Worm (Caenorhabditis elegans) whole organism, young adult: ENCODE measurements around the gene imb-2.
A peak's percentile ranks its signal among the peaks of the same experiment; 100 is the strongest.

Experiments used
- B0019.2 ChIP-seq: fragments of 200-800 bp; sonication (Bioruptor generic); conservative IDR thresholded peaks from 2 replicates; pipeline ENCODE4 v1.3.6; 2022; ENCODE audit warnings: missing genetic modification reagents, missing genetic modification characterization, missing compliant biosample characterization
- B0035.1 ChIP-seq: sonication (generic microtip); optimal IDR thresholded peaks from 2 replicates; lab custom pipeline; 2016; ENCODE audit warnings: missing genetic modification characterization, mild to moderate bottlenecking, missing compliant biosample characterization, missing genotype, missing genetic modification reagents
- C06A6.2 ChIP-seq: fragments of 200-800 bp; sonication (Bioruptor generic); conservative IDR thresholded peaks from 2 replicates; pipeline ENCODE4 v1.3.6; 2022; ENCODE audit warnings: missing genetic modification characterization, missing compliant biosample characterization
- C17E4.6 ChIP-seq: fragments of 200-800 bp; sonication (Bioruptor generic); IDR thresholded peaks from 2 replicates; pipeline ENCODE4 v1.3.6; 2022; ENCODE audit warnings: missing genetic modification reagents, missing genetic modification characterization, missing compliant biosample characterization
- D2030.7 ChIP-seq: fragments of 200-800 bp; sonication (Bioruptor generic); IDR thresholded peaks from 2 replicates; pipeline ENCODE4 v1.3.6; 2022; ENCODE audit warnings: missing genetic modification reagents, missing genetic modification characterization, missing compliant biosample characterization
- F55B11.4 ChIP-seq: sonication (generic microtip); optimal IDR thresholded peaks from 2 replicates; lab custom pipeline; 2016; ENCODE audit warnings: missing compliant biosample characterization, missing genetic modification characterization, borderline replicate concordance; ENCODE audit not compliant: insufficient read depth
- Y79H2A.3 ChIP-seq: fragments of 200-800 bp; sonication (Bioruptor generic); conservative IDR thresholded peaks from 2 replicates; pipeline ENCODE4 v1.3.6; 2022; ENCODE audit warnings: missing genetic modification reagents, missing genetic modification characterization, missing compliant biosample characterization
- ZK185.1 ChIP-seq: sonication (generic microtip); optimal IDR thresholded peaks from 2 replicates; lab custom pipeline; 2016; ENCODE audit warnings: mild to moderate bottlenecking, missing genetic modification characterization, missing compliant biosample characterization; ENCODE audit not compliant: poor library complexity, severe bottlenecking
- ama-1 ChIP-seq, 3 experiments: fragments of 150-350 bp in 1 of 3; sonication (generic microtip) in 2 of 3; optimal IDR thresholded peaks; 2 replicates each; lab custom pipeline; 2014 to 2018; ENCODE audit warnings: missing biosample characterization in 2 of 3, missing genetic modification characterization in 2 of 3, missing genetic modification reagents in 2 of 3
- aptf-2 ChIP-seq: fragments of 200-800 bp; sonication (Bioruptor generic); conservative IDR thresholded peaks from 2 replicates; pipeline ENCODE4 v1.3.6; 2022; ENCODE audit warnings: missing genetic modification reagents, missing genetic modification characterization, missing compliant biosample characterization
- aptf-3 ChIP-seq: fragments of 200-800 bp; sonication (Bioruptor generic); IDR thresholded peaks from 2 replicates; pipeline ENCODE4 v1.3.6; 2022; ENCODE audit warnings: missing genetic modification characterization, missing compliant biosample characterization
- athp-1 ChIP-seq: sonication (generic microtip); optimal IDR thresholded peaks from 2 replicates; lab custom pipeline; 2017; ENCODE audit warnings: mild to moderate bottlenecking, missing genetic modification characterization, missing compliant biosample characterization
- attf-6 ChIP-seq: fragments of 200-800 bp; sonication (Bioruptor generic); IDR thresholded peaks from 2 replicates; pipeline ENCODE4 v1.3.6; 2022; ENCODE audit warnings: missing genetic modification reagents, missing genetic modification characterization, missing compliant biosample characterization
- bed-1 ChIP-seq: fragments of 200-800 bp; sonication (Bioruptor generic); IDR thresholded peaks from 2 replicates; pipeline ENCODE4 v1.3.6; 2022; ENCODE audit warnings: missing genetic modification reagents, missing genetic modification characterization, missing compliant biosample characterization
- ceh-40 ChIP-seq: fragments of 200-800 bp; sonication (Bioruptor generic); IDR thresholded peaks from 2 replicates; pipeline ENCODE4 v1.3.6; 2022; ENCODE audit warnings: missing genetic modification characterization, missing compliant biosample characterization
- ceh-79 ChIP-seq: sonication (generic microtip); optimal IDR thresholded peaks from 2 replicates; lab custom pipeline; 2017; ENCODE audit warnings: mild to moderate bottlenecking, missing genetic modification characterization, missing compliant biosample characterization
- ceh-91 ChIP-seq: fragments of 200-800 bp; sonication (Bioruptor generic); IDR thresholded peaks from 2 replicates; pipeline ENCODE4 v1.3.6; 2022; ENCODE audit warnings: missing genetic modification reagents, missing genetic modification characterization, missing compliant biosample characterization
- dpff-1 ChIP-seq: sonication (generic microtip); optimal IDR thresholded peaks from 2 replicates; lab custom pipeline; 2017; ENCODE audit warnings: mild to moderate bottlenecking, missing genetic modification characterization, missing compliant biosample characterization
- egl-44 ChIP-seq: fragments of 200-800 bp; sonication (Bioruptor generic); IDR thresholded peaks from 2 replicates; pipeline ENCODE4 v1.3.6; 2022; ENCODE audit warnings: missing genetic modification reagents, missing genetic modification characterization, missing compliant biosample characterization
- ekl-4 ChIP-seq: fragments of 200-800 bp; sonication (Bioruptor generic); IDR thresholded peaks from 2 replicates; pipeline ENCODE4 v1.3.6; 2022; ENCODE audit warnings: missing genetic modification reagents, missing genetic modification characterization, missing compliant biosample characterization
- him-1 ChIP-seq: sonication (generic microtip); optimal IDR thresholded peaks from 2 replicates; lab custom pipeline; 2016; ENCODE audit warnings: missing genotype, missing genetic modification reagents, missing genetic modification characterization, missing compliant biosample characterization
- hlh-12 ChIP-seq: sonication (generic microtip); optimal IDR thresholded peaks from 2 replicates; lab custom pipeline; 2016; ENCODE audit warnings: missing genetic modification characterization, missing compliant biosample characterization
- hsf-1 ChIP-seq: fragments of 200-800 bp; sonication (Bioruptor generic); IDR thresholded peaks from 2 replicates; pipeline ENCODE4 v1.3.6; 2022; ENCODE audit warnings: missing genetic modification reagents, missing genetic modification characterization, missing compliant biosample characterization
- lin-26 ChIP-seq: fragments of 200-800 bp; sonication (Bioruptor generic); IDR thresholded peaks from 2 replicates; pipeline ENCODE4 v1.3.6; 2022; ENCODE audit warnings: missing genetic modification reagents, missing genetic modification characterization, missing compliant biosample characterization
- lir-1 ChIP-seq: fragments of 200-800 bp; sonication (Bioruptor generic); conservative IDR thresholded peaks from 2 replicates; pipeline ENCODE4 v1.3.6; 2022; ENCODE audit warnings: missing genetic modification reagents, missing genetic modification characterization, missing compliant biosample characterization
- lsy-27 ChIP-seq: sonication (generic microtip); optimal IDR thresholded peaks from 2 replicates; lab custom pipeline; 2017; ENCODE audit warnings: missing genetic modification characterization, mild to moderate bottlenecking, missing compliant biosample characterization, antibody characterized with exemption, missing genotype, borderline replicate concordance; ENCODE audit not compliant: insufficient read depth
- madf-3 ChIP-seq: fragments of 200-800 bp; sonication (Bioruptor generic); IDR thresholded peaks from 2 replicates; pipeline ENCODE4 v1.3.6; 2022; ENCODE audit warnings: missing genetic modification reagents, missing genetic modification characterization, missing compliant biosample characterization
- mel-28 ChIP-seq: sonication (generic microtip); optimal IDR thresholded peaks from 2 replicates; lab custom pipeline; 2016; ENCODE audit warnings: borderline replicate concordance, mild to moderate bottlenecking, missing genetic modification characterization, missing compliant biosample characterization
- mxl-1 ChIP-seq: sonication (generic microtip); optimal IDR thresholded peaks from 2 replicates; lab custom pipeline; 2016; ENCODE audit warnings: missing genetic modification characterization, missing compliant biosample characterization
- nhr-120 ChIP-seq: fragments of 200-800 bp; sonication (Bioruptor generic); IDR thresholded peaks from 2 replicates; pipeline ENCODE4 v1.3.6; 2022; ENCODE audit warnings: missing genetic modification characterization, missing compliant biosample characterization
- nhr-179 ChIP-seq: sonication (generic microtip); optimal IDR thresholded peaks from 2 replicates; lab custom pipeline; 2016; ENCODE audit warnings: mild to moderate bottlenecking, missing genetic modification characterization, missing compliant biosample characterization
- nhr-80 ChIP-seq: sonication (generic microtip); optimal IDR thresholded peaks from 2 replicates; lab custom pipeline; 2016; ENCODE audit warnings: missing genetic modification characterization, missing compliant biosample characterization
- pbrm-1 ChIP-seq: fragments of 200-800 bp; sonication (Bioruptor generic); IDR thresholded peaks from 2 replicates; pipeline ENCODE4 v1.3.6; 2022; ENCODE audit warnings: missing genetic modification reagents, missing genetic modification characterization, missing compliant biosample characterization
- pha-4 ChIP-seq: fragments of 150-350 bp; sonication (generic microtip); optimal IDR thresholded peaks from 2 replicates; lab custom pipeline; 2014; ENCODE audit warnings: missing biosample characterization, missing genetic modification reagents, missing genetic modification characterization
- repo-1 ChIP-seq: sonication (generic microtip); optimal IDR thresholded peaks from 2 replicates; lab custom pipeline; 2017; ENCODE audit warnings: mild to moderate bottlenecking, missing genetic modification characterization, missing compliant biosample characterization
- snpc-1.3 ChIP-seq: sonication (generic microtip); optimal IDR thresholded peaks from 2 replicates; lab custom pipeline; 2017; ENCODE audit warnings: missing genetic modification characterization, mild to moderate bottlenecking, missing compliant biosample characterization, antibody characterized with exemption, moderate library complexity, missing genotype, missing genetic modification reagents; ENCODE audit not compliant: insufficient read depth
- snpc-4 ChIP-seq, 5 experiments: fragments of 150-350 bp in 1 of 5; sonication (generic microtip) in 4 of 5; optimal IDR thresholded peaks; 2 replicates each; lab custom pipeline; 2014 to 2018; ENCODE audit warnings: missing genetic modification characterization in 5 of 5, missing biosample characterization in 3 of 5, antibody characterized with exemption in 2 of 5, mild to moderate bottlenecking in 2 of 5, missing compliant biosample characterization in 2 of 5, missing genotype in 2 of 5, moderate library complexity in 2 of 5, missing genetic modification reagents in 1 of 5
- tbx-9 ChIP-seq: sonication (generic microtip); optimal IDR thresholded peaks from 2 replicates; lab custom pipeline; 2016; ENCODE audit warnings: borderline replicate concordance, missing genetic modification characterization, inconsistent platforms, missing compliant biosample characterization
- unc-62 ChIP-seq: fragments of 150-350 bp; optimal IDR thresholded peaks from 2 replicates; lab custom pipeline; 2014; ENCODE audit warnings: missing biosample characterization, missing genetic modification reagents, missing genetic modification characterization
- zfh-2 ChIP-seq: fragments of 200-800 bp; sonication (Bioruptor generic); conservative IDR thresholded peaks from 2 replicates; pipeline ENCODE4 v1.3.6; 2022; ENCODE audit warnings: missing genetic modification reagents, missing genetic modification characterization, missing compliant biosample characterization
- zim-3 ChIP-seq: sonication (generic microtip); optimal IDR thresholded peaks from 2 replicates; lab custom pipeline; 2017; ENCODE audit warnings: mild to moderate bottlenecking, missing genetic modification characterization, moderate library complexity, missing compliant biosample characterization
- ztf-18 ChIP-seq: sonication (generic microtip); optimal IDR thresholded peaks from 2 replicates; lab custom pipeline; 2016; ENCODE audit warnings: missing genotype, mild to moderate bottlenecking, missing genetic modification characterization, missing compliant biosample characterization
- ztf-22 ChIP-seq: fragments of 200-800 bp; sonication (Bioruptor generic); optimal IDR thresholded peaks from 2 replicates; lab custom pipeline; 2018; ENCODE audit warnings: mild to moderate bottlenecking, missing genetic modification characterization, moderate library complexity, missing compliant biosample characterization
- ztf-25 ChIP-seq: fragments of 200-800 bp; sonication (Bioruptor generic); IDR thresholded peaks from 2 replicates; pipeline ENCODE4 v1.3.6; 2022; ENCODE audit warnings: missing genetic modification reagents, missing genetic modification characterization, missing compliant biosample characterization
- ztf-26 ChIP-seq: sonication (generic microtip); optimal IDR thresholded peaks from 2 replicates; lab custom pipeline; 2017; ENCODE audit warnings: missing genetic modification characterization, missing compliant biosample characterization
- ztf-28 ChIP-seq: fragments of 200-800 bp; sonication (Bioruptor generic); IDR thresholded peaks from 2 replicates; pipeline ENCODE4 v1.3.6; 2022; ENCODE audit warnings: missing genetic modification reagents, missing genetic modification characterization, missing compliant biosample characterization
- ztf-6 ChIP-seq: fragments of 200-800 bp; sonication (Bioruptor generic); IDR thresholded peaks from 2 replicates; pipeline ENCODE4 v1.3.6; 2022; ENCODE audit warnings: missing genetic modification reagents, missing genetic modification characterization, missing compliant biosample characterization

imb-2 gene

DNA sequence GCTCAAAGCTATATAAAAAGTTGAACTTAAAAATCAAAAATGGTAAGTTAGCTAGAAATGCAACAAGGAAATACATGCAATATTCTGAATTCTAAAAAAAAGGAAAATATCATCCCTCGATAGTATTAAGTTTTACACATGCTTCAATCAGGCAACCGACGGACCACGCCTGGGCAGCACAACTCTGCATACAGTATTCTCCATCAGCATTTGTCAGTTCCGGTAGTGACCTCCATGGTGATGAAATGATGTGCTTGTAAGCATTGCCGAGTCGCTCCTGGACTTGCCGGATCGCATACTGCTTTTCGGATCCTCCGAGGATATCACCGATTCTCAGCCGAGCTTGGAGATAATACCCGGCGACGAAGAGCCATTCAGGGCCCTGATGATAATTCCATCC is 14.7 kb upstream of the imb-2 start (continued):
- TF ChIP-seq ceh-79 (tag; lab: Kevin White, UChicago) (no peak), C17E4.6 (GFP tag; lab: Robert Waterston, UW) (no peak; the same call in 1 of the 2 replicates), nhr-120 (GFP tag; lab: Robert Waterston, UW) (no peak), Y79H2A.3 (GFP tag; lab: Robert Waterston, UW) (0 out of 2 replicates have a peak, but pooled peaks have one; percentile 32), ztf-6 (GFP tag; lab: Robert Waterston, UW) (no peak), tbx-9 (tag; lab: Kevin White, UChicago) (peak; percentile 36), C06A6.2 (GFP tag; lab: Robert Waterston, UW) (no peak), him-1 (tag; lab: Kevin White, UChicago) (no peak), B0035.1 (tag; lab: Kevin White, UChicago) (no peak), snpc-1.3 (tag; lab: Kevin White, UChicago) (no peak), aptf-2 (GFP tag; lab: Robert Waterston, UW) (no peak), ceh-40 (GFP tag; lab: Robert Waterston, UW) (peak; percentile 59; the same call in 1 of the 2 replicates), ceh-91 (GFP tag; lab: Robert Waterston, UW) (no peak), nhr-179 (tag; lab: Kevin White, UChicago) (no peak), repo-1 (tag; lab: Kevin White, UChicago) (peak; percentile 71), pha-4 (tag; lab: Kevin White, UChicago) (no peak), B0019.2 (no peak), D2030.7 (0 out of 2 replicates have a peak, but pooled peaks have one; percentile 13), bed-1 (GFP tag; lab: Robert Waterston, UW) (no peak), ekl-4 (GFP tag; lab: Robert Waterston, UW) (no peak), F55B11.4 (no peak), zim-3 (peak; percentile 38), ztf-28 (GFP tag; lab: Robert Waterston, UW) (no peak), lir-1 (no peak), zfh-2 (GFP tag; lab: Robert Waterston, UW) (peak; percentile 6; the same call in 1 of the 2 replicates), lin-26 (GFP tag; lab: Robert Waterston, UW) (0 out of 2 replicates have a peak, but pooled peaks have one; percentile 53), ztf-26 (no peak), lsy-27 (tag; lab: Kevin White, UChicago) (no peak), attf-6 (GFP tag; lab: Robert Waterston, UW) (no peak; the same call in none of the 2 replicates), hsf-1 (GFP tag; lab: Robert Waterston, UW) (peak; percentile 75), madf-3 (peak; percentile 78; the same call in 1 of the 2 replicates), mel-28 (tag; lab: Kevin White, UChicago) (no peak), mxl-1 (tag; lab: Kevin White, UChicago) (no peak), ztf-25 (no peak), athp-1 (tag; lab: Kevin White, UChicago) (peak; percentile 53), hlh-12 (tag; lab: Kevin White, UChicago) (no peak), ztf-22 (no peak), ZK185.1 (tag; lab: Kevin White, UChicago) (no peak), dpff-1 (tag; lab: Kevin White, UChicago) (no peak), pbrm-1 (GFP tag; lab: Robert Waterston, UW) (0 out of 2 replicates have a peak, but pooled peaks have one; percentile 28), unc-62 (GFP tag; lab: Kevin White, UChicago) (no peak), ztf-18 (no peak), snpc-4 (GFP tag; optimal IDR thresholded peaks at IDR 0.05; lab: Kevin White, UChicago) (no peak), snpc-4 (tag; optimal IDR thresholded peaks at IDR 0.05; lab: Kevin White, UChicago) (peak in 1 of 4 experiments; percentile 42), aptf-3 (GFP tag; lab: Robert Waterston, UW) (no peak), egl-44 (0 out of 2 replicates have a peak, but pooled peaks have one; percentile 41), ama-1 (optimal IDR thresholded peaks at IDR 0.05; lab: Kevin White, UChicago) (no peak), ama-1 (GFP tag; optimal IDR thresholded peaks at IDR 0.05; lab: Kevin White, UChicago) (peak in 1 of 2 experiments; percentile 75), nhr-80 (tag; lab: Kevin White, UChicago) (no peak)
